Worm (Caenorhabditis elegans): ENCODE measurements around the gene F12A10.6.

The F12A10.6 gene

DNA sequence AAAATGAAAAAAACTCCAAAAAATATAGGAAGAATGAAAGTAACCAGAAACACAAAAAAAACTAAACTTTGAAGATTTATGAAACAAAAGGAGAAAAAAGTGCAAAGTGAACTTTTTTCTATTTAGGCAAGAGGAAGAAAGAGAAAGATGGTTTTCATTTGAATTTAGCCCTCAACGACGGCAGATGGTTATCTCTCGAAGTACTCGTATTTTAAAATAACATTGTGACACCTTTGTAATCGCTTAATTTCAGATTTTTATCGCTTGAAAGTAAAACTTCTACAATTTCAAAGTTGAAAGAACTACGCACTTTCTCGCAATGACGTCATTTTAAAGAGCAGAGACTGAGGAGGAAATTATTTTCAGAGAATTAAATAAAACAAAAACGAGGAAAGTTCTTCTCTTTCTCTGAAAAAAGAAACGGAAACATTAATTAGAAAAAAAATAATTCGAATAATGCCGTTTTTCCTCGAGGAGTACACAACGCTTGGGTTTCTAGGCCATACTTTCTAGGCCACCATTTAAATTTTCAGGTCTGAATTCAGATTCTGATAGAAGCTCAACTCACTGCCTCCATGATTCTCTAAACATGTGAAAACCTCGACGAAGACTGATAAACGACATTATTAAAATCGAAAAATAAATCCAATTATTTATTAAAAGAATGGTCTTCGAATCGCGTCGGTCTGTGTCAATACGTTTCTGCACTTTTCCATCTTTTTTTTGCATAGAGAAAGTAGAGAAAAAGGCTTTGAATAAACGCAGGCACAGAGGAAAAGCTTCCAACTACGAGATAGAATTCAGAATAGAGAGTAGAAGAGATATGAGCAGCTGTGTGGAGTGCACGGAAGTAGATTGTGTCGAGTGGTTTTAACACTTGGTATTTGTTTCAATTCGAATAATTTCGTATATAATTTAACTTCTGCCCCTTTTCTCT is 17.4 kb upstream of the F12A10.6 start (continued):
- TF ChIP-seq lin-15B (tag; optimal IDR thresholded peaks at IDR 0.05): peak; percentile 2
- TF ChIP-seq egl-5 (tag; optimal IDR thresholded peaks at IDR 0.05): no peak
- TF ChIP-seq ceh-28 (tag; optimal IDR thresholded peaks at IDR 0.05): no peak

ce11 chrII:5505820-5506287 is 11.5 kb upstream of the F12A10.6 start, which contains the start of gene npp-24:
Gene npp-24, plus strand, starts transcription at chrII:5505870.
- TF ChIP-seq ceh-28 (tag; optimal IDR thresholded peaks at IDR 0.05) (no peak), pha-4 (tag; optimal IDR thresholded peaks at IDR 0.05) (peak; percentile 27), elt-3 (tag; optimal IDR thresholded peaks at IDR 0.05) (no peak), elt-1 (tag; optimal IDR thresholded peaks at IDR 0.05) (no peak), elt-2 (tag; optimal IDR thresholded peaks at IDR 0.05) (peak; percentile 23), lin-15B (tag; optimal IDR thresholded peaks at IDR 0.05) (peak; percentile 1)

ce11 chrII:5503760-5504159 is 9.5 kb upstream of the F12A10.6 start, which contains the start of gene cyp-44A1:
Gene cyp-44A1, plus strand, starts transcription at chrII:5504044.
- TF ChIP-seq lin-15B (tag; optimal IDR thresholded peaks at IDR 0.05) (no peak), elt-2 (tag; optimal IDR thresholded peaks at IDR 0.05) (peak; percentile 67), tbx-2 (tag; optimal IDR thresholded peaks at IDR 0.05) (no peak)

DNA sequence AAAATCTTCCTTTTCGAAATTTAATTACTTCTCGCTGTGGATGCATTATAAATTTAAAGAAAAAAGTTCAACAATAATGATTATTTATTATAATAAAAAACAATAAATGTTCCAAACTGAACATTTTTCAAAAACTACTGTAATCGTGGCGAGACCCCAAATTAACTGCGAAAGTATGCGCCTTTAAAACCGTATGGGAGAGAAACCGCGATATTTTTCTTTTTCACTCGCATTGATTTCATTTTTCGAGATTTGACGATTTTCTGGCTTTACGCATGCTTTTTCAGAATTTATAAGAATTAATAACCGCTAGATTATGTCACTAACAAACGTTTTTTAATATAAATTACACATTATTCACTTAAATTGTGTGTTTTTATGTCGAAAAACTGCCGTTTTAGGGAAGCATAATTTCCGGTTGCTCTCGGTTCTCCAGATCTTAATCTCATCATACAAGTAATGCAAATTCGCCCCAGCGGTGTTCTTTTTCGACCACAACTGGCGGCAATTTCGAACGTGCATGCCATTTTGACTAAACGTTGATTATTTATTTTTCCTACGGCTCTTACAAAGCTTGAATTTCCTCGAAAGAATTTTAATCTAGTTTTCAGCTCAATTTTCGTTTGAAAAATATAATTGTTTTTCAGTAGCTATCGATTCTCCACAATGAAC is 6.8 kb upstream of the F12A10.6 start, which contains the start of gene F12A10.8:
Gene F12A10.8, minus strand, starts transcription at position 79 of the 672 bp plus-strand sequence.
- TF ChIP-seq ama-1 (optimal IDR thresholded peaks at IDR 0.05) (no peak), lin-15B (tag; optimal IDR thresholded peaks at IDR 0.05) (peak; percentile 76), fkh-2 (tag; optimal IDR thresholded peaks at IDR 0.05) (no peak), unc-39 (tag; optimal IDR thresholded peaks at IDR 0.05) (no peak), unc-62 (GFP tag; optimal IDR thresholded peaks at IDR 0.05) (no peak), eor-1 (tag; optimal IDR thresholded peaks at IDR 0.05) (no peak), nhr-23 (tag; optimal IDR thresholded peaks at IDR 0.05) (no peak), nhr-28 (tag; optimal IDR thresholded peaks at IDR 0.05) (no peak), nhr-11 (tag; optimal IDR thresholded peaks at IDR 0.05) (no peak), nhr-25 (tag; optimal IDR thresholded peaks at IDR 0.05) (no peak), fkh-10 (GFP tag; optimal IDR thresholded peaks at IDR 0.05) (no peak), ceh-16 (tag; optimal IDR thresholded peaks at IDR 0.05) (no peak), nhr-12 (tag; optimal IDR thresholded peaks at IDR 0.05) (no peak), egl-27 (tag; optimal IDR thresholded peaks at IDR 0.05) (no peak), nhr-43 (tag; optimal IDR thresholded peaks at IDR 0.05; ENCODE audit: poor library complexity, severe bottlenecking) (no peak), lin-39 (tag; optimal IDR thresholded peaks at IDR 0.05) (peak; percentile 37), jun-1 (tag; optimal IDR thresholded peaks at IDR 0.05) (no peak), mml-1 (tag; optimal IDR thresholded peaks at IDR 0.05) (no peak), ZK546.5 (tag; optimal IDR thresholded peaks at IDR 0.05) (no peak), elt-2 (tag; optimal IDR thresholded peaks at IDR 0.05) (peak; percentile 13), elt-3 (tag; optimal IDR thresholded peaks at IDR 0.05) (no peak), nhr-77 (tag; optimal IDR thresholded peaks at IDR 0.05) (no peak), egl-5 (tag; optimal IDR thresholded peaks at IDR 0.05) (no peak), sea-2 (GFP tag; optimal IDR thresholded peaks at IDR 0.05) (no peak), tbx-2 (tag; optimal IDR thresholded peaks at IDR 0.05) (no peak), nhr-67 (tag; optimal IDR thresholded peaks at IDR 0.05) (no peak), nfya-1 (tag; optimal IDR thresholded peaks at IDR 0.05; ENCODE audit: insufficient read depth) (peak; percentile 44), pha-4 (tag; optimal IDR thresholded peaks at IDR 0.05) (no peak), nhr-76 (tag; optimal IDR thresholded peaks at IDR 0.05) (no peak), ztf-11 (tag; optimal IDR thresholded peaks at IDR 0.05) (no peak), ztf-4 (tag; optimal IDR thresholded peaks at IDR 0.05) (no peak), mdl-1 (tag; optimal IDR thresholded peaks at IDR 0.05) (no peak), R02D3.7 (tag; optimal IDR thresholded peaks at IDR 0.05) (no peak), elt-1 (tag; optimal IDR thresholded peaks at IDR 0.05) (peak; percentile 5), daf-12 (tag; optimal IDR thresholded peaks at IDR 0.05) (no peak)

All from whole organism, L3 larva.